Worm (Caenorhabditis elegans): Measurements from ENCODE around the gene sre-49.

ce11 chrII:12274944-12275343, 43.7 kb upstream of the sre-49 start, which contains the start of gene Y57A10A.27:
- TF ChIP-seq lsy-2 (tag; optimal IDR thresholded peaks at IDR 0.05) (no peak), lin-15B (tag; optimal IDR thresholded peaks at IDR 0.05) (no peak), dve-1 (tag; optimal IDR thresholded peaks at IDR 0.05; ENCODE audit: insufficient read depth) (no peak), skn-1 (tag; optimal IDR thresholded peaks at IDR 0.05) (no peak), ces-1 (GFP tag; optimal IDR thresholded peaks at IDR 0.05) (no peak), mep-1 (tag; optimal IDR thresholded peaks at IDR 0.05) (no peak), jun-1 (tag; optimal IDR thresholded peaks at IDR 0.05) (no peak), pqm-1 (tag; optimal IDR thresholded peaks at IDR 0.05) (no peak), duxl-1 (tag; optimal IDR thresholded peaks at IDR 0.05; ENCODE audit: poor library complexity) (no peak), F49E8.2 (tag; optimal IDR thresholded peaks at IDR 0.05; ENCODE audit: borderline replicate concordance) (no peak), nhr-28 (tag; optimal IDR thresholded peaks at IDR 0.05) (no peak), lin-13 (GFP tag; optimal IDR thresholded peaks at IDR 0.05) (no peak)

Data from whole organism, L4 larva.